Worm (Caenorhabditis elegans): ENCODE results near the gene str-262.

str-262 gene

ce11 chrV:738770-739169 is 13.8 kb downstream of the str-262 start, which contains the start of gene srj-24:
TSS of gene srj-24 (minus strand) at chrV:738870.
- no peak for TF ChIP-seq crh-2 (tag; optimal IDR thresholded peaks at IDR 0.05)
- no peak for TF ChIP-seq alr-1 (tag; optimal IDR thresholded peaks at IDR 0.05)
- no peak for TF ChIP-seq nhr-6 (tag; optimal IDR thresholded peaks at IDR 0.05)
- no peak for TF ChIP-seq nhr-237 (tag; optimal IDR thresholded peaks at IDR 0.05)
- TF ChIP-seq unc-55 (GFP tag; optimal IDR thresholded peaks at IDR 0.05), result no peak
- no peak for TF ChIP-seq nhr-23 (tag; optimal IDR thresholded peaks at IDR 0.05)
- no peak for TF ChIP-seq ceh-82 (tag; optimal IDR thresholded peaks at IDR 0.05)
- no peak for TF ChIP-seq aly-2 (tag; optimal IDR thresholded peaks at IDR 0.05)
- TF ChIP-seq unc-39 (tag; optimal IDR thresholded peaks at IDR 0.05), result no peak
- no peak for TF ChIP-seq zag-1 (tag; optimal IDR thresholded peaks at IDR 0.05)
- TF ChIP-seq egl-27 (tag; optimal IDR thresholded peaks at IDR 0.05), result no peak
- TF ChIP-seq sem-4 (tag; optimal IDR thresholded peaks at IDR 0.05), result no peak
- no peak for TF ChIP-seq skn-1 (tag; optimal IDR thresholded peaks at IDR 0.05)
- TF ChIP-seq ztf-1 (GFP tag; conservative IDR thresholded peaks at IDR 0.05), result no peak
- TF ChIP-seq unc-62 (GFP tag; optimal IDR thresholded peaks at IDR 0.05), result no peak
- TF ChIP-seq elt-1 (tag; optimal IDR thresholded peaks at IDR 0.05), result no peak

ce11 chrV:736171-736570 is 16.4 kb downstream of the str-262 start, which contains the start of gene srj-25:
TSS of gene srj-25 (minus strand) at chrV:736271.
- TF ChIP-seq ZK546.5 (tag; optimal IDR thresholded peaks at IDR 0.05) (no peak), R02D3.7 (tag; optimal IDR thresholded peaks at IDR 0.05) (no peak), nhr-129 (tag; optimal IDR thresholded peaks at IDR 0.05) (no peak), sma-9 (GFP tag; optimal IDR thresholded peaks at IDR 0.05) (no peak), sma-9 (tag; optimal IDR thresholded peaks at IDR 0.05) (no peak), C34F6.9 (tag; optimal IDR thresholded peaks at IDR 0.05) (no peak)

DNA sequence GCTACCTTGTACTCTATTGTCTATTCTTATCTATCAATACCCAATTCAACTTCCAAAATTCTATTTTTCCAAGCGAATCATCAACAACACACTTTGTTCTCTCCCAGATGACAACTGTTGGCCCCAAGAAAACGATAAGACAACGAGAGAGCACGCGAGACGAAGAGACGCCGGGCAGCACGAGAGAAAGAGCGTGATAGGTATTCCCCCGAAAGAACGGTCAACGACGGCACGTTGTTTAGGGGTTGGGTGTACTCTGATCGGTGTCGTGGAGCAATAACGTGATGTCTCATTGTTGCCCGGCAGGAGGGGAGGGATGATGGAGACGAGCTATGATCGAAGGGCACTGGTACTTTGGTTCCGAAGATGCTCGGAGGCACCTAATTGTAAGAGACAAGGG is 21.2 kb downstream of the str-262 start:
- TF ChIP-seq sem-4 (tag; optimal IDR thresholded peaks at IDR 0.05), result peak; percentile 48
- peak; percentile 94 for TF ChIP-seq crh-2 (tag; optimal IDR thresholded peaks at IDR 0.05)
- peak; percentile 82 for TF ChIP-seq ama-1 (optimal IDR thresholded peaks at IDR 0.05)
- TF ChIP-seq nhr-129 (tag; optimal IDR thresholded peaks at IDR 0.05), result peak; percentile 96
- no peak for TF ChIP-seq unc-39 (tag; optimal IDR thresholded peaks at IDR 0.05)
- TF ChIP-seq lsy-2 (tag; optimal IDR thresholded peaks at IDR 0.05), result peak in 1 of 2 experiments; percentile 80
- no peak for TF ChIP-seq zag-1 (tag; optimal IDR thresholded peaks at IDR 0.05)
- no peak for TF ChIP-seq alr-1 (tag; optimal IDR thresholded peaks at IDR 0.05)
- TF ChIP-seq blmp-1 (tag; optimal IDR thresholded peaks at IDR 0.05; ENCODE audit: insufficient read depth), result peak; percentile 14
- TF ChIP-seq dmd-4 (tag; optimal IDR thresholded peaks at IDR 0.05), result no peak
- TF ChIP-seq nhr-21 (tag; optimal IDR thresholded peaks at IDR 0.05), result peak; percentile 95
- TF ChIP-seq elt-1 (tag; optimal IDR thresholded peaks at IDR 0.05), result no peak
- TF ChIP-seq ceh-82 (tag; optimal IDR thresholded peaks at IDR 0.05), result no peak
- TF ChIP-seq ztf-11 (tag; optimal IDR thresholded peaks at IDR 0.05), result no peak
- TF ChIP-seq lin-39 (tag; optimal IDR thresholded peaks at IDR 0.05), result no peak
- peak; percentile 42 for TF ChIP-seq snpc-4 (tag; optimal IDR thresholded peaks at IDR 0.05)
- TF ChIP-seq ztf-1 (GFP tag; conservative IDR thresholded peaks at IDR 0.05), result no peak
- TF ChIP-seq unc-55 (GFP tag; optimal IDR thresholded peaks at IDR 0.05), result no peak
- peak; percentile 62 for TF ChIP-seq mab-5 (tag; optimal IDR thresholded peaks at IDR 0.05)
- TF ChIP-seq peb-1 (tag; optimal IDR thresholded peaks at IDR 0.05), result no peak
- TF ChIP-seq Y55F3AM.14 (GFP tag; optimal IDR thresholded peaks at IDR 0.05), result peak; percentile 94
- TF ChIP-seq lin-13 (GFP tag; optimal IDR thresholded peaks at IDR 0.05), result peak; percentile 33
- TF ChIP-seq elt-3 (tag; optimal IDR thresholded peaks at IDR 0.05), result no peak
- TF ChIP-seq mbf-1 (tag; optimal IDR thresholded peaks at IDR 0.05), result no peak
- TF ChIP-seq ztf-4 (tag; optimal IDR thresholded peaks at IDR 0.05), result peak; percentile 89
- no peak for TF ChIP-seq skn-1 (tag; optimal IDR thresholded peaks at IDR 0.05)
- no peak for TF ChIP-seq nhr-11 (tag; optimal IDR thresholded peaks at IDR 0.05)
- peak; percentile 51 for TF ChIP-seq C34F6.9 (tag; optimal IDR thresholded peaks at IDR 0.05)
- no peak for TF ChIP-seq nhr-23 (tag; optimal IDR thresholded peaks at IDR 0.05)
- peak; percentile 82 for TF ChIP-seq gmeb-1 (tag; optimal IDR thresholded peaks at IDR 0.05)
- no peak for TF ChIP-seq lin-11 (tag; optimal IDR thresholded peaks at IDR 0.05)
- peak; percentile 49 for TF ChIP-seq nhr-6 (tag; optimal IDR thresholded peaks at IDR 0.05)
- TF ChIP-seq ZK546.5 (tag; optimal IDR thresholded peaks at IDR 0.05), result no peak
- TF ChIP-seq nhr-10 (tag; optimal IDR thresholded peaks at IDR 0.05), result peak; percentile 13
- peak; percentile 83 for TF ChIP-seq fos-1 (tag; optimal IDR thresholded peaks at IDR 0.05)
- peak; percentile 11 for TF ChIP-seq unc-62 (GFP tag; optimal IDR thresholded peaks at IDR 0.05)
- TF ChIP-seq ceh-16 (tag; optimal IDR thresholded peaks at IDR 0.05), result no peak
- TF ChIP-seq R02D3.7 (tag; optimal IDR thresholded peaks at IDR 0.05), result no peak
- TF ChIP-seq aly-2 (tag; optimal IDR thresholded peaks at IDR 0.05), result no peak
- no peak for TF ChIP-seq nhr-237 (tag; optimal IDR thresholded peaks at IDR 0.05)
- TF ChIP-seq sma-3 (GFP tag; optimal IDR thresholded peaks at IDR 0.05), result peak; percentile 97
- peak; percentile 97 for TF ChIP-seq F13H6.1 (tag; optimal IDR thresholded peaks at IDR 0.05)
- TF ChIP-seq nhr-77 (tag; optimal IDR thresholded peaks at IDR 0.05), result peak; percentile 39
- TF ChIP-seq egl-27 (tag; optimal IDR thresholded peaks at IDR 0.05), result peak; percentile 74
- TF ChIP-seq nhr-12 (tag; optimal IDR thresholded peaks at IDR 0.05), result no peak
- peak; percentile 85 for TF ChIP-seq nhr-25 (tag; optimal IDR thresholded peaks at IDR 0.05)
- TF ChIP-seq mdl-1 (tag; optimal IDR thresholded peaks at IDR 0.05), result peak; percentile 97 to 98
